Worm (Caenorhabditis elegans): ENCODE data around the gene Y38H6C.15.
A peak's percentile ranks its signal among the peaks of the same experiment; 100 is the strongest.

Y38H6C.15 gene

ce11 chrV:20580511-20581040, 44.5 kb upstream of the Y38H6C.15 start, which contains the start of gene F26F2.7 (continued):
- TF ChIP-seq nhr-47 (tag; optimal IDR thresholded peaks at IDR 0.05) (peak; percentile 93), snpc-4 (tag; optimal IDR thresholded peaks at IDR 0.05) (peak; percentile 81), nhr-76 (tag; optimal IDR thresholded peaks at IDR 0.05) (no peak), lin-35 (GFP tag; optimal IDR thresholded peaks at IDR 0.05) (peak; percentile 76 to 84), nhr-77 (tag; optimal IDR thresholded peaks at IDR 0.05) (no peak), lin-15B (tag; optimal IDR thresholded peaks at IDR 0.05) (no peak), nhr-84 (tag; optimal IDR thresholded peaks at IDR 0.05) (no peak), Y116A8C.19 (tag; optimal IDR thresholded peaks at IDR 0.05; ENCODE audit: borderline replicate concordance) (no peak), nhr-19 (GFP tag; conservative IDR thresholded peaks at IDR 0.05) (peak; percentile 83), egl-27 (tag; optimal IDR thresholded peaks at IDR 0.05) (no peak), unc-30 (tag; optimal IDR thresholded peaks at IDR 0.05) (no peak), rnt-1 (tag; optimal IDR thresholded peaks at IDR 0.05) (no peak), hlh-17 (GFP tag; optimal IDR thresholded peaks at IDR 0.05; ENCODE audit: borderline replicate concordance) (no peak), nhr-12 (tag; optimal IDR thresholded peaks at IDR 0.05) (no peak), isw-1 (GFP tag; IDR thresholded peaks at IDR 0.05) (peak; percentile 65), dsc-1 (tag; optimal IDR thresholded peaks at IDR 0.05) (peak; percentile 93), aly-2 (tag; optimal IDR thresholded peaks at IDR 0.05) (no peak), fkh-10 (GFP tag; optimal IDR thresholded peaks at IDR 0.05) (peak; percentile 17), unc-86 (tag; optimal IDR thresholded peaks at IDR 0.05) (peak; percentile 79), irx-1 (tag; optimal IDR thresholded peaks at IDR 0.05) (peak; percentile 88), nhr-71 (tag; optimal IDR thresholded peaks at IDR 0.05) (peak; percentile 93), C04F5.9 (tag; optimal IDR thresholded peaks at IDR 0.05) (peak; percentile 64), snu-23 (GFP tag; optimal IDR thresholded peaks at IDR 0.05) (peak; percentile 90), sptf-1 (tag; optimal IDR thresholded peaks at IDR 0.05) (no peak), aha-1 (tag; optimal IDR thresholded peaks at IDR 0.05) (peak; percentile 29), pag-3 (tag; optimal IDR thresholded peaks at IDR 0.05; ENCODE audit: borderline replicate concordance, insufficient read depth) (no peak), skn-1 (tag; optimal IDR thresholded peaks at IDR 0.05) (peak; percentile 57), F16B12.6 (tag; optimal IDR thresholded peaks at IDR 0.05) (peak; percentile 53), tbx-2 (tag; optimal IDR thresholded peaks at IDR 0.05) (peak; percentile 89), mdl-1 (tag; optimal IDR thresholded peaks at IDR 0.05) (peak in 1 of 2 experiments; percentile 88), unc-62 (GFP tag; optimal IDR thresholded peaks at IDR 0.05) (no peak), C16A3.4 (tag; optimal IDR thresholded peaks at IDR 0.05) (peak; percentile 82), hlh-4 (tag; optimal IDR thresholded peaks at IDR 0.05) (peak; percentile 3), zag-1 (tag; optimal IDR thresholded peaks at IDR 0.05) (no peak), swsn-7 (tag; optimal IDR thresholded peaks at IDR 0.05) (peak; percentile 90), mep-1 (tag; optimal IDR thresholded peaks at IDR 0.05) (peak; percentile 94), C34B4.2 (tag; optimal IDR thresholded peaks at IDR 0.05) (no peak), hpl-2 (GFP tag; optimal IDR thresholded peaks at IDR 0.05) (no peak)

- TF ChIP-seq efl-1 (optimal IDR thresholded peaks at IDR 0.05) (no peak), efl-1 (GFP tag; optimal IDR thresholded peaks at IDR 0.05 in 1 of 2) (peak in 1 of 2 experiments; percentile 66), lin-15B (tag; optimal IDR thresholded peaks at IDR 0.05) (no peak)
Observed at ce11 chrV:20579534-20579933, 43.4 kb upstream of the Y38H6C.15 start, which contains the start of gene F26F2.8. Gene F26F2.8, plus strand, starts transcription at chrV:20579546.

ce11 chrV:20574872-20575271, 38.8 kb upstream of the Y38H6C.15 start:
- TF ChIP-seq nhr-28 (tag; optimal IDR thresholded peaks at IDR 0.05), result no peak
- no peak for TF ChIP-seq unc-62 (GFP tag; optimal IDR thresholded peaks at IDR 0.05)

All from whole organism, L1 larva.